Worm (Caenorhabditis elegans) whole organism, L4/young adult: Measurements from ENCODE around the gene abcf-2.

Source experiments
- W03F9.2 ChIP-seq: fragments of 150-350 bp; optimal IDR thresholded peaks from 2 replicates; lab custom pipeline; 2014; ENCODE audit warnings: missing biosample characterization, missing genetic modification characterization
- dao-5 ChIP-seq: sonication (generic microtip); optimal IDR thresholded peaks from 2 replicates; lab custom pipeline; 2016; ENCODE audit warnings: missing genotype, missing genetic modification characterization, moderate library complexity, missing compliant biosample characterization
- him-1 ChIP-seq: sonication (generic microtip); optimal IDR thresholded peaks from 2 replicates; lab custom pipeline; 2016; ENCODE audit warnings: missing genotype, missing genetic modification reagents, missing genetic modification characterization, missing compliant biosample characterization

DNA sequence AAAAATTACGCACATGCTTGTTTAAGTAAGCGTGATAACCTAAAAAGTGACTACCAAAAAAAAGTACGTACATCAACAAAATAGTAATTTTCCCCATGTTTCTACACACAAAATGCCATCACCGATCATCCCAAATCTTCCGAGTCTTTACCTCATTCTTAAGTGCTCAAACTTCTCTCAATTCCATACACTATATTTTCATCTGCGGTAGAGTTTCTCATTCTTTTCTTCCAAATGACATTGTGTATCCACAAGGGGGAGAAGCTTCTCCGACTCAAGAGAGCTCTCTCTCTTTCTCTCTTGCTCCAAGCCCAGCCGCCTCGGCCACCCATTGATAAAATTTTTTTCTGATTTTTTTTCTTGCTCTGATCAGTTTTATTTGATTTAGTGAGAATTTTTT is 52.5 kb downstream of the abcf-2 start, which contains the start of gene myo-6:
- TF ChIP-seq him-1 (tag; lab: Kevin White, UChicago), result no peak
- TF ChIP-seq dao-5 (tag; lab: Kevin White, UChicago), result no peak
- no peak for TF ChIP-seq W03F9.2
